Fruit fly (Drosophila melanogaster) whole organism, wandering third instar larva: ENCODE results near the gene CG8209.

Experiments
- Abd-B ChIP-seq: fragments of >200 bp; optimal IDR thresholded peaks from 2 replicates; lab custom pipeline; 2017; ENCODE audit warnings: missing biosample characterization, missing genetic modification characterization
- CG32264 ChIP-seq: fragments of 200-800 bp; sonication (Bioruptor generic); optimal IDR thresholded peaks from 2 replicates; lab custom pipeline; 2016; ENCODE audit warnings: missing biosample characterization, missing genetic modification characterization
- CrebA ChIP-seq: fragments of 200-800 bp; sonication (Bioruptor generic); optimal IDR thresholded peaks from 2 replicates; lab custom pipeline; 2016; ENCODE audit warnings: missing biosample characterization, mild to moderate bottlenecking, missing genetic modification characterization, borderline replicate concordance
- Dfd ChIP-seq: fragments of >200 bp; optimal IDR thresholded peaks from 2 replicates; lab custom pipeline; 2017; ENCODE audit warnings: missing biosample characterization, missing genetic modification characterization
- Dif ChIP-seq: fragments of 200-275, 200-300 bp; sonication (Bioruptor generic); optimal IDR thresholded peaks from 2 replicates; lab custom pipeline; 2018; ENCODE audit warnings: missing biosample characterization, missing genetic modification characterization; ENCODE audit not compliant: partially characterized antibody
- GATAd ChIP-seq: sonication (Bioruptor generic); optimal IDR thresholded peaks from 2 replicates; lab custom pipeline; 2016; ENCODE audit warnings: missing biosample characterization, missing genetic modification characterization
- HLH106 ChIP-seq: fragments of 200-800 bp; optimal IDR thresholded peaks from 3 replicates; lab custom pipeline; 2019; ENCODE audit warnings: missing biosample characterization, mild to moderate bottlenecking, missing genetic modification characterization, moderate library complexity
- Jra ChIP-seq: sonication (Bioruptor generic); optimal IDR thresholded peaks from 2 replicates; lab custom pipeline; 2016; ENCODE audit warnings: missing biosample characterization, missing genetic modification characterization
- Myc ChIP-seq: fragments of >200 bp; optimal IDR thresholded peaks from 2 replicates; lab custom pipeline; 2017
- N ChIP-seq: fragments of >200 bp; optimal IDR thresholded peaks from 2 replicates; lab custom pipeline; 2018; ENCODE audit warnings: missing biosample characterization, missing external identifiers, missing genetic modification characterization
- Rel ChIP-seq, 2 experiments: fragments of 200-800 bp; sonication (Bioruptor generic) in 1 of 2; optimal IDR thresholded peaks; 2 replicates in 1 of 2; 3 replicates in 1 of 2; lab custom pipeline; 2016 to 2019; ENCODE audit warnings: mild to moderate bottlenecking in 2 of 2, missing biosample characterization in 2 of 2, missing genetic modification characterization in 2 of 2, moderate library complexity in 1 of 2
- Sp1 ChIP-seq: fragments of 200-800 bp; sonication (Bioruptor generic); optimal IDR thresholded peaks from 3 replicates; lab custom pipeline; 2019; ENCODE audit warnings: missing biosample characterization, mild to moderate bottlenecking, missing genetic modification characterization, moderate library complexity
- brk ChIP-seq: fragments of 200-800 bp; sonication (Bioruptor generic); optimal IDR thresholded peaks from 2 replicates; lab custom pipeline; 2016; ENCODE audit warnings: missing biosample characterization, mild to moderate bottlenecking, missing genetic modification characterization
- dl ChIP-seq, 2 experiments: fragments of 175-275, 200-275 bp in 1 of 2; fragments of 200-275 bp in 1 of 2; sonication (Bioruptor generic); optimal IDR thresholded peaks; lab custom pipeline; 2018; ENCODE audit warnings: mild to moderate bottlenecking in 2 of 2, missing biosample characterization in 2 of 2, missing genetic modification characterization in 2 of 2, moderate library complexity in 2 of 2; ENCODE audit not compliant: partially characterized antibody in 2 of 2, insufficient read depth in 1 of 2
- ey ChIP-seq: fragments of 200-800 bp; sonication (Bioruptor generic); optimal IDR thresholded peaks from 2 replicates; lab custom pipeline; 2016; ENCODE audit warnings: missing biosample characterization, missing genetic modification characterization
- fru ChIP-seq: fragments of 200-800 bp; sonication (Bioruptor generic); optimal IDR thresholded peaks from 3 replicates; lab custom pipeline; 2016; ENCODE audit warnings: missing biosample characterization, mild to moderate bottlenecking, missing genetic modification characterization
- h ChIP-seq: fragments of 200-800 bp; sonication (Bioruptor generic); optimal IDR thresholded peaks from 3 replicates; lab custom pipeline; 2016; ENCODE audit warnings: missing biosample characterization, mild to moderate bottlenecking, missing genetic modification characterization
- jim ChIP-seq: fragments of 175-275, 200-325 bp; sonication (Bioruptor generic); optimal IDR thresholded peaks from 2 replicates; lab custom pipeline; 2016; ENCODE audit warnings: missing biosample characterization, mild to moderate bottlenecking, missing genetic modification characterization
- lola ChIP-seq: fragments of >200 bp; optimal IDR thresholded peaks from 2 replicates; lab custom pipeline; 2017; ENCODE audit warnings: missing biosample characterization, missing genetic modification characterization
- psq ChIP-seq: fragments of 200-800 bp; sonication (Bioruptor generic); optimal IDR thresholded peaks from 3 replicates; lab custom pipeline; 2017; ENCODE audit warnings: missing biosample characterization, mild to moderate bottlenecking, missing genetic modification characterization, moderate library complexity
- rgr ChIP-seq: fragments of 200-800 bp; sonication (Bioruptor generic); optimal IDR thresholded peaks from 3 replicates; lab custom pipeline; 2016; ENCODE audit warnings: missing biosample characterization, mild to moderate bottlenecking, missing genetic modification characterization
- sage ChIP-seq: fragments of 200-800 bp; sonication (Bioruptor generic); optimal IDR thresholded peaks from 2 replicates; lab custom pipeline; 2016; ENCODE audit warnings: missing biosample characterization, mild to moderate bottlenecking, missing genetic modification characterization
- tai ChIP-seq: sonication (Bioruptor generic); optimal IDR thresholded peaks from 2 replicates; lab custom pipeline; 2016; ENCODE audit warnings: missing biosample characterization, missing genetic modification characterization
- usp ChIP-seq: fragments of >200 bp; optimal IDR thresholded peaks from 2 replicates; lab custom pipeline; 2017; ENCODE audit warnings: missing biosample characterization, missing genetic modification characterization

CG8209 gene

DNA sequence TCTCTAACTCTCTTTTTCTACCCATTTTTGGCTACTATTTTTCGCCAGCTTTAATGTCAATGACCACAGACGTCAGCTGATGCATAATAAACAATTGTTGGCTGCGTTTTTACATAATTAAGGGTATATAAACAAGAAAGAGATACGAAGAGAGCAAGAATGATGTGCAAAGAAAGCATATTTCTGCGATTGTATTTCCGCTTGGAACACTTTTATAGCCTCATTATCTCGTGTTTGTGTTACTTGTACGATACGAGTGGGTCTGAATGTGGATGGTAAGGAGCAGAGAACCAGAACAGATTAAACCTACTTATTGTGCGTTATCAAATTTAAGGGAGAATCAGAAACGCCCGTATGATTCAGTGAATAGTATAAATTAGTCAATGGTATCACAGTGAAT is 41.3 kb upstream of the CG8209 start:
- no peak for TF ChIP-seq Abd-B
- no peak for TF ChIP-seq HLH106 (tag; lab: Kevin White, UChicago)
- no peak for TF ChIP-seq rgr (GFP tag; lab: Kevin White, UChicago)
- no peak for TF ChIP-seq psq (GFP tag; lab: Kevin White, UChicago)
- no peak for TF ChIP-seq sage (GFP tag; lab: Kevin White, UChicago)
- TF ChIP-seq lola = no peak
- TF ChIP-seq h (GFP tag; lab: Kevin White, UChicago) = no peak

DNA sequence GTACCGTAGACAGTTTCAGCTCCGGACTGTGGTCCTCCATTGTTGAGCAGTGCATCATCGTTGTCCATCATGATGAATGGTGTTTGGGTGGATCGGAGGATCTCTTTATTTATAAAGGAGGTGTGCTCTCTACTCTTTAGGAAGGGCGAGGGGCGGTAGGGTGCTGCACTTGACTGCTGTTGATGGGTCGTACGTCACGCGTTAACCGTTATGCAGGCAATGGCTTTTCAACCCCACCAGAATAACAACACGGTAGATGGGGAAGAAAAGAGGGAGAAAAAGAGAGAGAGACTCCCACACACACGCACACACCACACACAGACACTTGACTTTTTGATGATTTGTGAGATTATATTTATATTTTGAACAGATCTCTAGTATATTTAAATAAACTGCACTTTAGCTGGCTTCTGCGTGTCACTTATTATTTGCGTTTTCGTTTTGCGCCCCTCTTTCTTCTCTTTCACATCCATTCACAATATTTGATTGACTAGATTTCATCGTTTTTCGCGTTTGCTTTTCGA is 40.7 kb upstream of the CG8209 start:
- TF ChIP-seq rgr (GFP tag; lab: Kevin White, UChicago) (no peak), psq (GFP tag; lab: Kevin White, UChicago) (peak; percentile 78)

DNA sequence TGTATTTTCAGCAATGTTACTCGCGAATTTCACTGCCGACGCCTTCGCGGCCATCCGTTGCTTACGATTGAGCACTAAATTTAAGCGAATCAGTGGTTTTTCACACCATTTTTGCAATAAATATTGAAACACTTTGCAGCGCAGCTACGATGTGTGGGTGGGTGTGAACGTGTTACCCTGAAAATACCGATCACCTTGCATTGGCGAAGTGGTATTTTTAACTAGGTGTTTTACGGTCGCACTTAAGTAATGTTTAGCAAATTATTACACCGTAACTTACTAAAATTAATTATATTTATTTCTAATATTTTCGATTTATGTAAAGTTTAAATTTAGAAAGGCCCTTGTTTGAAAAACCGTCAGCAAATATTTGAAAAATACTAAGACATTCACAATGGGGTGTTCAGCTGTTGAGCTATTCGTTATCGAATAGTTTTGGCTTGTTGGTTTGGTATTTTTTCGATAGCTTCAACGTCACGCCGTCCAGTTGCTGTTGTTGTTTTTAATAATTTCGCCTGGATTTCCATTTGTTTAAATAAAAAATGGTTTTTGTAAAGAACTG is 40.2 kb upstream of the CG8209 start, which contains the start of the genes syd and Srp9:
Gene syd, minus strand, starts transcription at position 188 of the 562 bp plus-strand sequence.
Gene Srp9, plus strand, starts transcription at position 441 of the 562 bp plus-strand sequence.
- TF ChIP-seq Rel (GFP tag; optimal IDR thresholded peaks at IDR 0.05; lab: Kevin White, UChicago) (no peak), Rel (tag; optimal IDR thresholded peaks at IDR 0.05; lab: Kevin White, UChicago) (peak; percentile 56), GATAd (GFP tag; lab: Kevin White, UChicago) (no peak), CG32264 (GFP tag; lab: Kevin White, UChicago) (no peak), brk (GFP tag; lab: Kevin White, UChicago) (peak; percentile 7), psq (GFP tag; lab: Kevin White, UChicago) (peak; percentile 63), CrebA (GFP tag; lab: Kevin White, UChicago) (no peak), Jra (GFP tag; lab: Kevin White, UChicago) (no peak), dl (GFP tag; optimal IDR thresholded peaks at IDR 0.05; lab: Kevin White, UChicago; ENCODE audit: insufficient read depth in 1 of 2, partially characterized antibody in 2 of 2) (no peak)

DNA sequence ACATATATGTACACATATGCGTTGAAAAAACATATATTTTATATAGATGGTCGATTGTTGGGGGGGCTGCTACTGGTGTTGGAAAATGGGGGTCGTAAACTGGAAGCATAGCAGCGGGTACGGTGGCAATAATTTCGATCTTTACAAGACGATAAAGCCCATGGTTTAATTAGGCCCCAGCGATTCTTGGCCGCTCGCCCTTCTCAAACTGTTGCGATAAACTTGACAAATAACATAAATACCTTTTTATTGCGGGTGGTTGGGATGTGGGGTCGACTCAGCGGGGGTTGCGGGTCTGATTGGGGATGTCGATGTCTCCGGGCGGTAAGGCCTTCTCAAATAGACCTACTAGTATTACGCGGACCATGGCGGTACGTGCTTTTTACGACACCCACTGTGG is 37.6 kb upstream of the CG8209 start:
- no peak for TF ChIP-seq jim (GFP tag; lab: Kevin White, UChicago)
- TF ChIP-seq HLH106 (tag; lab: Kevin White, UChicago) = no peak
- TF ChIP-seq Rel (GFP tag; optimal IDR thresholded peaks at IDR 0.05; lab: Kevin White, UChicago) = no peak
- TF ChIP-seq Rel (tag; optimal IDR thresholded peaks at IDR 0.05; lab: Kevin White, UChicago) = no peak
- no peak for TF ChIP-seq h (GFP tag; lab: Kevin White, UChicago)
- no peak for TF ChIP-seq tai (GFP tag; lab: Kevin White, UChicago)
- no peak for TF ChIP-seq CrebA (GFP tag; lab: Kevin White, UChicago)
- no peak for TF ChIP-seq fru (GFP tag; lab: Kevin White, UChicago)

DNA sequence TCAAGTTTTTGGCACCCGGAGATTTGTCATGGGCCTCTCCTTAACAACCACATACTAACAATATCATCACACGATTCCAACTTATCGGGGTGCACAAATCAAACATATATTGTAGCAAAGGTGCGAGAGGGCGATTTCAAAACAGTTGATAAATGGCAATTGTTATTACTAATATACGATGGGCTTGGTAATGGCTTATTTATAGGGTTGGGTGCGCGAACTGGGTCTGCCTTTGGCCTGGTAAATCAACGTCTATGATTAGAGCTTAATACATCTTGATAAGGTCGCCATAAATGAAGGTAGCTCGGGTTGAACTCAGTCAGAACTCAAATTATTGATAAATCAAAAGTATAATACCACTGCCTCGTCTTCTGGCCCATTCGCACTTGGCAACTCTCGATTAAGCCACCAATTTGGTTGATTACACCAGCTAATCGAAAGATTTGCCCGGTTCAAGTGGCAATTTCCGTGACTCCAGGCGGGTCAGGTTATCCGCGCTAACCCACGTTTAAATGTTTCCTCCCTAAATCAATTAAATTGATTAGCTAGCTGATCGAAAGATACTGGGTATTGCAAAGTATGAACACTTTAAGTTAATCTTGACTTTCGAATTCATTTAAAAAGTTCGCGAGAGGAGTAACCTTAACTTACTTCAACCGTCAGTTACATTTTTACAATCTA is 35.5 kb upstream of the CG8209 start:
- TF ChIP-seq CrebA (GFP tag; lab: Kevin White, UChicago) = peak; percentile 14
- no peak for TF ChIP-seq Dif (GFP tag; lab: Kevin White, UChicago)
- TF ChIP-seq GATAd (GFP tag; lab: Kevin White, UChicago) = no peak
- TF ChIP-seq Dfd = no peak
- TF ChIP-seq, all 38 proteins: peak for 1

DNA sequence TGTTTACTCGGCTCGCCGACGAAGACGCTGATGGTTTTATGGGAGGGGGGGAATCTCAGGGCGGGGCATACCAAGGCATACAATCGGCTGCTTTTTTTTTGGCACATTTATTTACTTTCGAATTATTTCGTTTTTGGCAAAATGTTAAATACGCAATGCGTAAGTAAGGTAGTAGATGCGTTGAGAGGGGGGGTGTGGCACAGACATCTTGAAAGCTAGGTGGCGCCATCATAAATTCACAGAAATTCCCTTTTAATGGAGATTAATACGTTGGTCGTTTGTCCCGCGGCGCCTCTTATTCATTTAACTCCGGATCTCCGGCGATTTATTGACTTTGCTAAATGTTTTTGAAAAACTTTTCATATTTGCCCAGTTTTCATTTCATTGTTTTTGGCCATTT is 34.7 kb upstream of the CG8209 start:
- TF ChIP-seq Myc (lab: Kevin White, UChicago) = no peak
- no peak for TF ChIP-seq HLH106 (tag; lab: Kevin White, UChicago)
- no peak for TF ChIP-seq N (GFP tag; lab: Kevin White, UChicago)
- no peak for TF ChIP-seq ey (GFP tag; lab: Kevin White, UChicago)

DNA sequence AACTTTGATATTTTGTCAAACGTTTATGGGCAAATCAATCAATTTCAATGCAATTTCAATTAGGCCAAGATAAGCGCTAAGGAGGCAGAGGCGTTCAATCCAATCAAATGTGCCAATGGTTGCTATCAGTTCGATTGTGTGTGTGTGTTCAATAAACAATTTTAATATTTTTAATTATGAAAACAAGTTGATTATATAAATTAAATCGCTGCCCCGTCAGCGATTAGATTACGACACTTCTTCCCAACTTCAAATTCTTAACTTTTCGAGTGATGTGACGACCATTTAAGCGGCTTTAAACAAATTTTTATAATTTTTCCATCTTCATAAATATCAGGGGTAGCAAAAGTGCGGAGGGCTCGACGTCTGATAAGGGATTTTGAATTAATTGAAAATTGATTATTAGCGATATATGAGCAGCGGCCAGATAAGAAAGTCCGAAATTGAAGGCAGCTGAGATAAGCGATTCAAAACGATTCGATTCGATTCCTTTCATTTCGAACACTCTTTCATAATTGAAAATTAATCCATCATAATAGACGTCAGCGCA is 33.7 kb upstream of the CG8209 start:
- peak; percentile 34 for TF ChIP-seq h (GFP tag; lab: Kevin White, UChicago)
- TF ChIP-seq CrebA (GFP tag; lab: Kevin White, UChicago) = peak; percentile 42
- peak; percentile 20 for TF ChIP-seq Sp1 (GFP tag; lab: Kevin White, UChicago)
- no peak for TF ChIP-seq usp (GFP tag; lab: Kevin White, UChicago)
